Worm (Caenorhabditis elegans) whole organism, early embryonic: ENCODE measurements around the gene Y102A11A.9.

Source experiments
- B0310.2 ChIP-seq: sonication (generic microtip); optimal IDR thresholded peaks from 2 replicates; lab custom pipeline; 2016; ENCODE audit warnings: mild to moderate bottlenecking, missing genetic modification characterization, missing compliant biosample characterization
- F13C5.2 ChIP-seq: sonication (generic microtip); optimal IDR thresholded peaks from 2 replicates; lab custom pipeline; 2017; ENCODE audit warnings: mild to moderate bottlenecking, missing genetic modification characterization, inconsistent platforms, missing compliant biosample characterization
- aly-1 ChIP-seq: sonication (generic microtip); optimal IDR thresholded peaks from 2 replicates; lab custom pipeline; 2016; ENCODE audit warnings: missing genetic modification characterization, missing compliant biosample characterization
- ama-1 ChIP-seq: fragments of 150-350 bp; optimal IDR thresholded peaks from 2 replicates; lab custom pipeline; 2014
- ceh-13 ChIP-seq: fragments of 200-800 bp; sonication (Bioruptor generic); optimal IDR thresholded peaks from 2 replicates; lab custom pipeline; 2018; ENCODE audit warnings: mild to moderate bottlenecking, missing genetic modification characterization, missing compliant biosample characterization
- flt-1 ChIP-seq: fragments of 200-800 bp; sonication (Bioruptor generic); IDR thresholded peaks from 2 replicates; pipeline ENCODE4 v1.3.6; 2022; ENCODE audit warnings: missing genetic modification characterization, missing compliant biosample characterization
- hnd-1 ChIP-seq: sonication (generic microtip); optimal IDR thresholded peaks from 2 replicates; lab custom pipeline; 2016; ENCODE audit warnings: missing genetic modification characterization, missing compliant biosample characterization
- pes-1 ChIP-seq: fragments of 200-800 bp; sonication (Bioruptor generic); IDR thresholded peaks from 2 replicates; pipeline ENCODE4 v1.3.6; 2022; ENCODE audit warnings: missing genetic modification reagents, missing genetic modification characterization, missing compliant biosample characterization
- scrt-1 ChIP-seq: fragments of 200-800 bp; sonication (Bioruptor generic); IDR thresholded peaks from 2 replicates; pipeline ENCODE4 v1.3.6; 2022; ENCODE audit warnings: missing genetic modification characterization, missing compliant biosample characterization
- tbx-11 ChIP-seq: fragments of 200-800 bp; sonication (Bioruptor generic); IDR thresholded peaks from 2 replicates; pipeline ENCODE4 v1.3.6; 2022; ENCODE audit warnings: missing genetic modification characterization, missing compliant biosample characterization
- tbx-37 ChIP-seq: fragments of 200-800 bp; sonication (Bioruptor generic); conservative IDR thresholded peaks from 2 replicates; pipeline ENCODE4 v1.3.6; 2022; ENCODE audit warnings: missing genetic modification reagents, missing genetic modification characterization, missing compliant biosample characterization
- tra-4 ChIP-seq: sonication (generic microtip); optimal IDR thresholded peaks from 2 replicates; lab custom pipeline; 2017; ENCODE audit warnings: missing genetic modification characterization, missing compliant biosample characterization

- no peak for TF ChIP-seq hnd-1 (tag; lab: Kevin White, UChicago)
- TF ChIP-seq ama-1 (lab: Kevin White, UChicago): no peak
- no peak for TF ChIP-seq tbx-37
- no peak for TF ChIP-seq tbx-11 (GFP tag; lab: Robert Waterston, UW)
- no peak for TF ChIP-seq scrt-1 (GFP tag; lab: Robert Waterston, UW)
- no peak for TF ChIP-seq pes-1
- no peak for TF ChIP-seq ceh-13 (GFP tag; lab: Kevin White, UChicago)
- no peak for TF ChIP-seq F13C5.2 (tag; lab: Kevin White, UChicago)
- no peak for TF ChIP-seq aly-1 (tag; lab: Kevin White, UChicago)
- no peak for TF ChIP-seq tra-4 (tag; lab: Kevin White, UChicago)
- no peak for TF ChIP-seq flt-1
- no peak for TF ChIP-seq B0310.2 (tag; lab: Kevin White, UChicago)
Observed at ce11 chrX:2051602-2052001, 38.7 kb downstream of the Y102A11A.9 start, which contains the start of gene Y102A11A.1.
